Worm (Caenorhabditis elegans) whole organism, midembryonic: ENCODE measurements around the gene F54D5.7.

ENCODE experiments used
- cog-1 ChIP-seq: sonication (generic microtip); optimal IDR thresholded peaks from 2 replicates; lab custom pipeline; 2016; ENCODE audit warnings: missing genetic modification characterization, missing compliant biosample characterization
- flt-1 ChIP-seq: fragments of 200-800 bp; sonication (Bioruptor generic); IDR thresholded peaks from 2 replicates; pipeline ENCODE4 v1.3.6; 2022; ENCODE audit warnings: missing genetic modification characterization, missing compliant biosample characterization
- klf-2 ChIP-seq: fragments of 200-800 bp; sonication (Bioruptor generic); conservative IDR thresholded peaks from 2 replicates; pipeline ENCODE4 v1.3.6; 2022; ENCODE audit warnings: missing genetic modification reagents, missing genetic modification characterization, missing compliant biosample characterization
- med-1 ChIP-seq: sonication (generic microtip); optimal IDR thresholded peaks from 2 replicates; lab custom pipeline; 2017; ENCODE audit warnings: missing genetic modification characterization, mild to moderate bottlenecking, missing compliant biosample characterization, antibody characterized with exemption, missing genetic modification reagents; ENCODE audit not compliant: insufficient read depth
- ref-1 ChIP-seq: fragments of 200-800 bp; sonication (Bioruptor generic); conservative IDR thresholded peaks from 2 replicates; pipeline ENCODE4 v1.3.6; 2022; ENCODE audit warnings: missing genetic modification reagents, missing genetic modification characterization, missing compliant biosample characterization
- tab-1 ChIP-seq: fragments of 200-800 bp; sonication (Bioruptor generic); IDR thresholded peaks from 2 replicates; pipeline ENCODE4 v1.3.6; 2022; ENCODE audit warnings: missing genetic modification characterization, missing compliant biosample characterization
- ztf-23 ChIP-seq: fragments of 200-800 bp; sonication (Bioruptor generic); IDR thresholded peaks from 2 replicates; pipeline ENCODE4 v1.3.6; 2022; ENCODE audit warnings: missing genetic modification reagents, missing genetic modification characterization, missing compliant biosample characterization

ce11 chrII:11544714-11545113 lies 2.6 kb upstream of the F54D5.7 start, which contains the start of gene F54D5.9:
- TF ChIP-seq tab-1 (no peak), flt-1 (no peak), med-1 (GFP tag; lab: Kevin White, UChicago) (no peak), ztf-23 (GFP tag; lab: Robert Waterston, UW) (no peak), cog-1 (no peak), klf-2 (GFP tag; lab: Robert Waterston, UW) (no peak), ref-1 (GFP tag; lab: Robert Waterston, UW) (no peak)
